In the genomic region with DNA sequence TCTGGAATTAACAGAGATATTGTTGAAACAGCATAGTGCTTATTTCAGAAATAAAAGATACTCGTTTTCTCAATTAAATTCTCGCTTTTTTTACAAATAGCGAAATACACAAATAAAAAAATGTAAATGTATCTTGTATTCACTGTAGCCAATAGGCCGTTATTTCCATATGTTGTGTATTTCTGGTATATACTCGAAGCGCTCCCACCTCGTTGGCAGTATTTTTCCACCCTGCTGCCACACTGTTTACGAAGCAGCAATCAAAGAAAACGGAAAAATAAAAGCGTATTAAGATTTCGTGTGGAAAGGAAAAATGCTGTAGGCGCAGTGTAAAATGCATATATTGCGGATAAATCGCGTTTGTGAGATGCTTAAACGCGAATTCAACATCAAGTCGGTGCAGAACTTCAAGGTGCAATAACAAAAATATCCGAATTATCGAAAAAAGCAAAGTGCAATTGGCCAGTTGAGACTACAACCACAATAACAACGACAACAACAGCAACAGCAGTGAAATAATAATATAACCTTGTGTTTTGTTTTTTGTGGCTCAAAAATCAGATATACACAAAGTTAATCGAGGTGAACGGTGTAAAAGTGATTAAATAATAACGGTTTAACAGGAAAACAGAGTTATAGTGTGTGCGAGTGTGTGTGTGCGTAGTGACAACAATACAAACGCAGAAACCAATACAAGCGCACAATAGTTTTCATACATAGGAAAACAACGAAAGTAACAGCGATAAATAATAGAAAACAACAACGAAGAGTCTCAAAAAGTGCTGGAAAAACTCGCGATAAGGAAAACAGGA, we compare ENCODE assay signal across 2 fruit fly cellular contexts.
TF ChIP-seq lines count a peak whose summit lies in the region.

A gene (plus strand): TSS at position 255 of the 812 bp plus-strand sequence.

TF ChIP-seq in whole organism, embryonic, 481 proteins besides CTCF, POLR2A, EP300 and RAD21 (continued from another document and continues in another):
- TF ChIP-seq Ets97D (GFP tag; optimal IDR thresholded peaks at IDR 0.05; lab: Kevin White, UChicago) (peak; percentile 69), Sry-β (GFP tag; optimal IDR thresholded peaks at IDR 0.05; lab: Kevin White, UChicago) (peak; percentile 51), fd64A (GFP tag; optimal IDR thresholded peaks at IDR 0.05; lab: Kevin White, UChicago) (no peak), CG4424 (GFP tag; optimal IDR thresholded peaks at IDR 0.05; lab: Kevin White, UChicago) (peak; percentile 10), CG9797 (GFP tag; optimal IDR thresholded peaks at IDR 0.05; lab: Kevin White, UChicago) (peak; percentile 90), E2f1 (GFP tag; IDR thresholded peaks at IDR 0.05; lab: Robert Waterston, UW) (peak; percentile 43; the same call in 1 of the 2 replicates), HLH54F (GFP tag; optimal IDR thresholded peaks at IDR 0.05; lab: Kevin White, UChicago) (peak; percentile 32), nerfin-1 (tag; optimal IDR thresholded peaks at IDR 0.05; lab: Kevin White, UChicago) (peak; percentile 16), CG9437 (GFP tag; optimal IDR thresholded peaks at IDR 0.05; lab: Kevin White, UChicago) (no peak), stwl (tag; optimal IDR thresholded peaks at IDR 0.05; lab: Kevin White, UChicago) (peak; percentile 65), CG16815 (GFP tag; optimal IDR thresholded peaks at IDR 0.05; lab: Kevin White, UChicago) (no peak), vvl (GFP tag; IDR thresholded peaks at IDR 0.05; lab: Robert Waterston, UW) (peak; percentile 69), CG1603 (tag; optimal IDR thresholded peaks at IDR 0.05; lab: Kevin White, UChicago) (peak; percentile 71), twi (tag; optimal IDR thresholded peaks at IDR 0.05; lab: Kevin White, UChicago) (peak; percentile 35), tgo (GFP tag; IDR thresholded peaks at IDR 0.05; lab: Robert Waterston, UW) (peak; percentile 31; the same call in 2 of the 3 replicates), CG10979 (tag; optimal IDR thresholded peaks at IDR 0.05; lab: Kevin White, UChicago) (peak; percentile 15), chn (GFP tag; optimal IDR thresholded peaks at IDR 0.05; lab: Kevin White, UChicago) (peak; percentile 37), CG2199 (GFP tag; IDR thresholded peaks at IDR 0.05; lab: Robert Waterston, UW) (no peak), jumu (GFP tag; optimal IDR thresholded peaks at IDR 0.05; lab: Kevin White, UChicago) (peak; percentile 2), Fer1 (GFP tag; optimal IDR thresholded peaks at IDR 0.05; lab: Kevin White, UChicago) (peak; percentile 21), CG34376 (GFP tag; optimal IDR thresholded peaks at IDR 0.05; lab: Kevin White, UChicago) (peak; percentile 31), YL-1 (GFP tag; optimal IDR thresholded peaks at IDR 0.05; lab: Kevin White, UChicago) (peak; percentile 46), abd-A (tag; optimal IDR thresholded peaks at IDR 0.05; lab: Kevin White, UChicago) (peak; percentile 61), CG14710 (tag; optimal IDR thresholded peaks at IDR 0.05; lab: Kevin White, UChicago) (peak; percentile 51), CG4820 (GFP tag; optimal IDR thresholded peaks at IDR 0.05; lab: Kevin White, UChicago) (peak; percentile 8), CG17361 (GFP tag; IDR thresholded peaks at IDR 0.05; lab: Robert Waterston, UW) (peak; percentile 24; the same call in 1 of the 3 replicates), ems (GFP tag; optimal IDR thresholded peaks at IDR 0.05; lab: Kevin White, UChicago) (peak; percentile 18), Neu2 (GFP tag; optimal IDR thresholded peaks at IDR 0.05; lab: Kevin White, UChicago; ENCODE audit: borderline replicate concordance) (no peak), luna (GFP tag; optimal IDR thresholded peaks at IDR 0.05; lab: Kevin White, UChicago) (peak; percentile 1), CG32532 (GFP tag; IDR thresholded peaks at IDR 0.05; lab: Robert Waterston, UW) (peak; percentile 61), Sin3A (optimal IDR thresholded peaks at IDR 0.05; lab: Kevin White, UChicago) (peak; percentile 49), p53 (GFP tag; optimal IDR thresholded peaks at IDR 0.05; lab: Kevin White, UChicago) (peak; percentile 27), ash1 (GFP tag; optimal IDR thresholded peaks at IDR 0.05; lab: Kevin White, UChicago) (no peak), trem (tag; optimal IDR thresholded peaks at IDR 0.05; lab: Kevin White, UChicago) (peak; percentile 64), Stat92E (GFP tag; optimal IDR thresholded peaks at IDR 0.05; lab: Kevin White, UChicago) (peak in 1 of 3 experiments; percentile 22), CG13624 (GFP tag; optimal IDR thresholded peaks at IDR 0.05; lab: Kevin White, UChicago) (peak; percentile 58), Vsx1 (GFP tag; optimal IDR thresholded peaks at IDR 0.05; lab: Kevin White, UChicago) (peak; percentile 47), ci (GFP tag; IDR thresholded peaks at IDR 0.05; lab: Robert Waterston, UW) (peak; percentile 32; the same call in 1 of the 3 replicates), Gug (GFP tag; IDR thresholded peaks at IDR 0.05; lab: Robert Waterston, UW) (no peak), slbo (GFP tag; IDR thresholded peaks at IDR 0.05; lab: Robert Waterston, UW) (peak; percentile 77), scrt (GFP tag; optimal IDR thresholded peaks at IDR 0.05; lab: Kevin White, UChicago) (peak; percentile 5), bab2 (GFP tag; optimal IDR thresholded peaks at IDR 0.05; lab: Kevin White, UChicago) (peak; percentile 15), CG8290 (GFP tag; optimal IDR thresholded peaks at IDR 0.05; lab: Kevin White, UChicago) (no peak), CG8290 (tag; optimal IDR thresholded peaks at IDR 0.05; lab: Kevin White, UChicago) (peak in 1 of 2 experiments; percentile 66), tin (GFP tag; optimal IDR thresholded peaks at IDR 0.05; lab: Kevin White, UChicago) (peak; percentile 17), Ptx1 (GFP tag; IDR thresholded peaks at IDR 0.05; lab: Robert Waterston, UW) (peak; percentile 52; the same call in 1 of the 2 replicates), CG12769 (tag; optimal IDR thresholded peaks at IDR 0.05; lab: Kevin White, UChicago) (peak; percentile 55), sug (tag; optimal IDR thresholded peaks at IDR 0.05; lab: Kevin White, UChicago) (peak; percentile 32), CG8924 (tag; optimal IDR thresholded peaks at IDR 0.05; lab: Kevin White, UChicago) (peak; percentile 55), CG11695 (GFP tag; IDR thresholded peaks at IDR 0.05; lab: Robert Waterston, UW) (0 out of 3 replicates have a peak, but pooled peaks have one; percentile 34), stc (GFP tag; IDR thresholded peaks at IDR 0.05; lab: Robert Waterston, UW) (0 out of 2 replicates have a peak, but pooled peaks have one; percentile 17), HmgZ (tag; optimal IDR thresholded peaks at IDR 0.05; lab: Kevin White, UChicago) (peak; percentile 61), Meics (GFP tag; optimal IDR thresholded peaks at IDR 0.05; lab: Kevin White, UChicago) (peak; percentile 55), Hsf (GFP tag; optimal IDR thresholded peaks at IDR 0.05; lab: Kevin White, UChicago) (peak; percentile 39), CG2712 (tag; optimal IDR thresholded peaks at IDR 0.05; lab: Kevin White, UChicago) (peak; percentile 54), CG12071 (GFP tag; optimal IDR thresholded peaks at IDR 0.05; lab: Kevin White, UChicago) (peak; percentile 1), bigmax (GFP tag; optimal IDR thresholded peaks at IDR 0.05; lab: Kevin White, UChicago) (no peak), tx (GFP tag; optimal IDR thresholded peaks at IDR 0.05; lab: Kevin White, UChicago) (peak; percentile 11), CG9215 (GFP tag; IDR thresholded peaks at IDR 0.05; lab: Robert Waterston, UW) (0 out of 2 replicates have a peak, but pooled peaks have one; percentile 26)

TF ChIP-seq in whole organism, prepupa, 60 proteins besides CTCF, POLR2A, EP300 and RAD21 (continued from another document):
- TF ChIP-seq spab (GFP tag; optimal IDR thresholded peaks at IDR 0.05; lab: Kevin White, UChicago) (no peak), dac (GFP tag; optimal IDR thresholded peaks at IDR 0.05; lab: Kevin White, UChicago) (no peak), CG6792 (GFP tag; optimal IDR thresholded peaks at IDR 0.05; lab: Kevin White, UChicago) (no peak), CG16779 (tag; optimal IDR thresholded peaks at IDR 0.05; lab: Kevin White, UChicago) (no peak), Hr39 (GFP tag; optimal IDR thresholded peaks at IDR 0.05; lab: Kevin White, UChicago) (peak; percentile 36), CG4318 (GFP tag; optimal IDR thresholded peaks at IDR 0.05; lab: Kevin White, UChicago) (no peak), Met (GFP tag; optimal IDR thresholded peaks at IDR 0.05; lab: Kevin White, UChicago) (peak; percentile 13), dsx (GFP tag; optimal IDR thresholded peaks at IDR 0.05; lab: Kevin White, UChicago; ENCODE audit: poor library complexity, severe bottlenecking) (no peak), Eip78C (GFP tag; lab: Kevin White, UChicago) (peak; percentile 77), CG15336 (GFP tag; IDR thresholded peaks at IDR 0.05; lab: Robert Waterston, UW) (peak; percentile 46; the same call in 1 of the 2 replicates), CG31627 (GFP tag; optimal IDR thresholded peaks at IDR 0.05; lab: Kevin White, UChicago) (peak; percentile 24), lz (GFP tag; optimal IDR thresholded peaks at IDR 0.05; lab: Kevin White, UChicago) (peak; percentile 41), net (GFP tag; optimal IDR thresholded peaks at IDR 0.05; lab: Kevin White, UChicago) (peak; percentile 12), CG11762 (GFP tag; optimal IDR thresholded peaks at IDR 0.05; lab: Kevin White, UChicago; ENCODE audit: insufficient read depth) (no peak), fd85E (GFP tag; optimal IDR thresholded peaks at IDR 0.05; lab: Kevin White, UChicago) (no peak)
